Fruit fly (Drosophila melanogaster) whole organism, embryonic: ENCODE data around the gene corolla.

Source experiments
- Ada2b ChIP-seq: fragments of 200-800 bp; sonication (Bioruptor generic); IDR thresholded peaks from 2 replicates; pipeline ENCODE4 v1.3.6; 2022; ENCODE audit warnings: missing biosample characterization, missing genetic modification characterization
- Antp ChIP-seq: fragments of 200-800 bp; sonication (Bioruptor generic); optimal IDR thresholded peaks from 3 replicates; lab custom pipeline; 2016; ENCODE audit warnings: missing biosample characterization, missing genetic modification characterization
- Asciz ChIP-seq: fragments of 200-800 bp; sonication (Bioruptor generic); optimal IDR thresholded peaks from 2 replicates; lab custom pipeline; 2017; ENCODE audit warnings: missing biosample characterization, mild to moderate bottlenecking, missing genetic modification characterization, missing genetic modification reagents
- Blimp-1 ChIP-seq: fragments of 200-800 bp; sonication (Bioruptor generic); optimal IDR thresholded peaks from 3 replicates; lab custom pipeline; 2018; ENCODE audit warnings: missing biosample characterization, missing genetic modification characterization, mild to moderate bottlenecking, moderate library complexity, missing genetic modification reagents
- CG10462 ChIP-seq: fragments of 200-800 bp; sonication (Bioruptor generic); optimal IDR thresholded peaks from 2 replicates; lab custom pipeline; 2016; ENCODE audit warnings: missing biosample characterization, missing genetic modification characterization
- CG10543 ChIP-seq: fragments of 200-800 bp; sonication (Bioruptor generic); optimal IDR thresholded peaks from 3 replicates; lab custom pipeline; 2017; ENCODE audit warnings: missing biosample characterization, mild to moderate bottlenecking, missing genetic modification characterization, moderate library complexity
- CG11247 ChIP-seq: fragments of 200-800 bp; sonication (Bioruptor generic); IDR thresholded peaks from 2 replicates; pipeline ENCODE4 v1.3.6; 2022; ENCODE audit warnings: missing biosample characterization, missing genetic modification characterization
- CG11723 ChIP-seq: fragments of 200-800 bp; sonication (Bioruptor generic); optimal IDR thresholded peaks from 2 replicates; lab custom pipeline; 2017; ENCODE audit warnings: missing biosample characterization, mild to moderate bottlenecking, missing genetic modification characterization
- CG12391 ChIP-seq: fragments of 200-800 bp; sonication (Bioruptor generic); optimal IDR thresholded peaks from 3 replicates; lab custom pipeline; 2018; ENCODE audit warnings: missing biosample characterization, mild to moderate bottlenecking, missing genetic modification characterization, moderate library complexity
- CG13775 ChIP-seq: fragments of 200-800 bp; sonication (Bioruptor generic); optimal IDR thresholded peaks from 3 replicates; lab custom pipeline; 2017; ENCODE audit warnings: missing biosample characterization, mild to moderate bottlenecking, missing genetic modification characterization
- CG15514 ChIP-seq: fragments of 200-800 bp; sonication (Bioruptor generic); optimal IDR thresholded peaks from 3 replicates; lab custom pipeline; 2017; ENCODE audit warnings: missing biosample characterization, missing genetic modification characterization, mild to moderate bottlenecking, moderate library complexity, missing genetic modification reagents
- CG17361 ChIP-seq: fragments of 200-800 bp; sonication (Bioruptor generic); IDR thresholded peaks from 3 replicates; pipeline ENCODE4 v1.3.6; 2022; ENCODE audit warnings: missing biosample characterization, missing genetic modification characterization
- CG17912 ChIP-seq: fragments of 200-800 bp; sonication (Bioruptor generic); optimal IDR thresholded peaks from 2 replicates; lab custom pipeline; 2018; ENCODE audit warnings: missing biosample characterization, mild to moderate bottlenecking, missing genetic modification characterization
- CG18476 ChIP-seq: fragments of 200-800 bp; sonication (Bioruptor generic); optimal IDR thresholded peaks from 2 replicates; lab custom pipeline; 2016; ENCODE audit warnings: missing biosample characterization, mild to moderate bottlenecking, missing genetic modification characterization
- CG4424 ChIP-seq: fragments of 200-800 bp; sonication (Bioruptor generic); optimal IDR thresholded peaks from 3 replicates; lab custom pipeline; 2016; ENCODE audit warnings: missing biosample characterization, missing genetic modification characterization
- CG5953 ChIP-seq: fragments of 200-800 bp; sonication (Bioruptor generic); IDR thresholded peaks from 2 replicates; pipeline ENCODE4 v1.3.6; 2022; ENCODE audit warnings: missing biosample characterization, missing genetic modification characterization
- CG8765 ChIP-seq: fragments of 200-800 bp; sonication (Bioruptor generic); IDR thresholded peaks from 2 replicates; pipeline ENCODE4 v1.3.6; 2022; ENCODE audit warnings: missing biosample characterization, missing genetic modification characterization
- CrebB ChIP-seq: fragments of 200-800 bp; sonication (Bioruptor generic); optimal IDR thresholded peaks from 3 replicates; lab custom pipeline; 2018; ENCODE audit warnings: missing biosample characterization, mild to moderate bottlenecking, missing genetic modification characterization
- Dek ChIP-seq: fragments of 200-800 bp; sonication (Bioruptor generic); optimal IDR thresholded peaks from 3 replicates; lab custom pipeline; 2019; ENCODE audit warnings: missing biosample characterization, mild to moderate bottlenecking, missing genetic modification characterization, moderate library complexity
- Dip3 ChIP-seq: fragments of 200-800 bp; sonication (Bioruptor generic); optimal IDR thresholded peaks from 3 replicates; lab custom pipeline; 2016; ENCODE audit warnings: missing biosample characterization, missing genetic modification characterization
- Elba2 ChIP-seq: fragments of 200-800 bp; sonication (Bioruptor generic); optimal IDR thresholded peaks from 3 replicates; lab custom pipeline; 2016; ENCODE audit warnings: missing biosample characterization, missing genetic modification characterization
- Ets65A ChIP-seq: fragments of 200-800 bp; sonication (Bioruptor generic); peaks from one replicate; lab custom pipeline; 2016; ENCODE audit warnings: missing biosample characterization, missing genetic modification characterization
- MBD-R2 ChIP-seq: fragments of 200-800 bp; sonication (Bioruptor generic); IDR thresholded peaks from 2 replicates; pipeline ENCODE4 v1.3.6; 2022; ENCODE audit warnings: missing biosample characterization, missing genetic modification characterization
- Mes4 ChIP-seq: fragments of 200-800 bp; sonication (Bioruptor generic); optimal IDR thresholded peaks from 2 replicates; lab custom pipeline; 2016; ENCODE audit warnings: missing biosample characterization, missing genetic modification characterization
- Nf-YC ChIP-seq: fragments of 200-800 bp; optimal IDR thresholded peaks from 3 replicates; lab custom pipeline; 2019; ENCODE audit warnings: missing biosample characterization, mild to moderate bottlenecking, missing genetic modification characterization, moderate library complexity
- Rx ChIP-seq: fragments of 200-800 bp; sonication (Bioruptor generic); IDR thresholded peaks from 2 replicates; pipeline ENCODE4 v1.3.6; 2022; ENCODE audit warnings: missing biosample characterization, missing genetic modification characterization
- Sin3A ChIP-seq: fragments of >200 bp; optimal IDR thresholded peaks from 2 replicates; lab custom pipeline; 2018
- Stat92E ChIP-seq, 3 experiments: fragments of >200 bp in 2 of 3; fragments of 200-800 bp in 1 of 3; sonication (Bioruptor generic) in 1 of 3; optimal IDR thresholded peaks; 2 replicates each; lab custom pipeline; 2017 to 2019; ENCODE audit warnings: missing biosample characterization in 3 of 3, missing genetic modification characterization in 3 of 3, mild to moderate bottlenecking in 1 of 3, moderate library complexity in 1 of 3
- Xrp1 ChIP-seq: fragments of 200-800 bp; sonication (Bioruptor generic); IDR thresholded peaks from 2 replicates; pipeline ENCODE4 v1.3.6; 2022; ENCODE audit warnings: missing biosample characterization, missing genetic modification characterization
- ase ChIP-seq: fragments of 200-800 bp; sonication (Bioruptor generic); IDR thresholded peaks from 3 replicates; pipeline ENCODE4 v1.3.6; 2022; ENCODE audit warnings: missing biosample characterization, missing genetic modification characterization
- cad ChIP-seq: fragments of >200 bp; optimal IDR thresholded peaks from 2 replicates; lab custom pipeline; 2017; ENCODE audit warnings: missing biosample characterization, missing genetic modification characterization
- cas ChIP-seq: fragments of 200-800 bp; sonication (Bioruptor generic); IDR thresholded peaks from 2 replicates; pipeline ENCODE4 v1.3.6; 2022; ENCODE audit warnings: missing biosample characterization, missing genetic modification characterization
- cato ChIP-seq: fragments of 200-800 bp; sonication (Bioruptor generic); optimal IDR thresholded peaks from 2 replicates; lab custom pipeline; 2016; ENCODE audit warnings: missing biosample characterization, missing genetic modification characterization, borderline replicate concordance
- chinmo ChIP-seq: fragments of 200-800 bp; sonication (Bioruptor generic); IDR thresholded peaks from 4 replicates; pipeline ENCODE4 v1.3.6; 2022; ENCODE audit warnings: missing biosample characterization, missing genetic modification characterization; ENCODE audit not compliant: partially characterized antibody
- chn ChIP-seq: fragments of 200-800 bp; sonication (Bioruptor generic); optimal IDR thresholded peaks from 2 replicates; lab custom pipeline; 2016; ENCODE audit warnings: missing biosample characterization, missing genetic modification characterization
- danr ChIP-seq: fragments of 200-800 bp; sonication (Bioruptor generic); IDR thresholded peaks from 2 replicates; pipeline ENCODE4 v1.3.6; 2022; ENCODE audit warnings: missing biosample characterization, missing genetic modification characterization
- dati ChIP-seq: fragments of 200-800 bp; sonication (Bioruptor generic); IDR thresholded peaks from 2 replicates; pipeline ENCODE4 v1.3.6; 2022; ENCODE audit warnings: missing biosample characterization, missing genetic modification characterization
- fd102C ChIP-seq: fragments of 200-800 bp; sonication (Bioruptor generic); optimal IDR thresholded peaks from 2 replicates; lab custom pipeline; 2018; ENCODE audit warnings: missing biosample characterization, mild to moderate bottlenecking, missing genetic modification characterization, moderate library complexity
- fru ChIP-seq: fragments of >200 bp; optimal IDR thresholded peaks from 2 replicates; lab custom pipeline; 2017
- gem ChIP-seq: fragments of 200-800 bp; sonication (Bioruptor generic); optimal IDR thresholded peaks from 2 replicates; lab custom pipeline; 2019; ENCODE audit warnings: missing biosample characterization, mild to moderate bottlenecking, missing genetic modification characterization, moderate library complexity
- gsb-n ChIP-seq: fragments of 200-800 bp; sonication (Bioruptor generic); optimal IDR thresholded peaks from 3 replicates; lab custom pipeline; 2018; ENCODE audit warnings: missing biosample characterization, mild to moderate bottlenecking, missing genetic modification characterization
- jumu ChIP-seq: fragments of 200-800 bp; sonication (Bioruptor generic); optimal IDR thresholded peaks from 3 replicates; lab custom pipeline; 2016; ENCODE audit warnings: missing biosample characterization, missing genetic modification characterization
- ken ChIP-seq: fragments of 200-800 bp; sonication (Bioruptor generic); IDR thresholded peaks from 3 replicates; pipeline ENCODE4 v1.3.6; 2022; ENCODE audit warnings: missing biosample characterization, missing genetic modification characterization
- nom ChIP-seq: fragments of 200-800 bp; sonication (Bioruptor generic); optimal IDR thresholded peaks from 2 replicates; lab custom pipeline; 2017; ENCODE audit warnings: missing biosample characterization, missing genetic modification characterization, mild to moderate bottlenecking, moderate library complexity, missing genetic modification reagents
- oc ChIP-seq: fragments of 200-800 bp; sonication (Bioruptor generic); optimal IDR thresholded peaks from 2 replicates; lab custom pipeline; 2018; ENCODE audit warnings: missing biosample characterization, mild to moderate bottlenecking, missing genetic modification characterization, moderate library complexity
- odd ChIP-seq: fragments of 200-800 bp; sonication (Bioruptor generic); optimal IDR thresholded peaks from 2 replicates; lab custom pipeline; 2017; ENCODE audit warnings: missing biosample characterization, mild to moderate bottlenecking, missing genetic modification characterization
- repo ChIP-seq: fragments of 200-800 bp; sonication (Bioruptor generic); optimal IDR thresholded peaks from 2 replicates; lab custom pipeline; 2016; ENCODE audit warnings: missing biosample characterization, missing genetic modification characterization
- scrt ChIP-seq: fragments of 200-800 bp; sonication (Bioruptor generic); optimal IDR thresholded peaks from 2 replicates; lab custom pipeline; 2018; ENCODE audit warnings: missing biosample characterization, mild to moderate bottlenecking, missing genetic modification characterization, moderate library complexity
- sisA ChIP-seq: fragments of 200-800 bp; sonication (Bioruptor generic); IDR thresholded peaks from 2 replicates; pipeline ENCODE4 v1.3.6; 2022; ENCODE audit warnings: missing biosample characterization, missing genetic modification characterization
- so ChIP-seq: fragments of 200-800 bp; sonication (Bioruptor generic); IDR thresholded peaks from 3 replicates; pipeline ENCODE4 v1.3.6; 2022; ENCODE audit warnings: missing biosample characterization, missing genetic modification characterization
- tin ChIP-seq: fragments of 200-800 bp; sonication (Bioruptor generic); optimal IDR thresholded peaks from 3 replicates; lab custom pipeline; 2016; ENCODE audit warnings: missing biosample characterization, missing genetic modification characterization

Gene corolla

dm6 chrX:17658207-17659118 is 26.6 kb upstream of the corolla start (continued):
- TF ChIP-seq CG11247 (GFP tag; lab: Robert Waterston, UW) (no peak), cato (GFP tag; lab: Kevin White, UChicago) (no peak), so (GFP tag; lab: Robert Waterston, UW) (0 out of 3 replicates have a peak, but pooled peaks have one; percentile 32), fru (no peak), cas (no peak), CG12391 (no peak), CG10462 (no peak), CG18476 (GFP tag; lab: Kevin White, UChicago) (no peak), cad (no peak), CG11723 (GFP tag; lab: Kevin White, UChicago) (no peak), repo (GFP tag; lab: Kevin White, UChicago) (no peak), jumu (GFP tag; lab: Kevin White, UChicago) (no peak), CG13775 (no peak), gem (tag; lab: Kevin White, UChicago) (no peak), Elba2 (no peak), Blimp-1 (GFP tag; lab: Kevin White, UChicago) (no peak), CG5953 (GFP tag; lab: Robert Waterston, UW) (no peak), fd102C (GFP tag; lab: Kevin White, UChicago) (no peak), CrebB (tag; lab: Kevin White, UChicago) (no peak), tin (GFP tag; lab: Kevin White, UChicago) (no peak), Ets65A (GFP tag; lab: Kevin White, UChicago) (no peak), CG10543 (GFP tag; lab: Kevin White, UChicago) (no peak), Antp (no peak), gsb-n (no peak), chinmo (0 out of 4 replicates have a peak, but pooled peaks have one; percentile 66), CG4424 (GFP tag; lab: Kevin White, UChicago) (no peak), MBD-R2 (no peak), Asciz (GFP tag; lab: Kevin White, UChicago) (no peak), oc (tag; lab: Kevin White, UChicago) (peak; percentile 30), Stat92E (GFP tag; optimal IDR thresholded peaks at IDR 0.05; lab: Kevin White, UChicago) (no peak), dati (GFP tag; lab: Robert Waterston, UW) (no peak), scrt (GFP tag; lab: Kevin White, UChicago) (no peak), Rx (GFP tag; lab: Robert Waterston, UW) (no peak), CG17912 (GFP tag; lab: Kevin White, UChicago) (no peak), Nf-YC (peak; percentile 4), danr (no peak), Ada2b (GFP tag; lab: Robert Waterston, UW) (no peak), odd (GFP tag; lab: Kevin White, UChicago) (no peak), nom (no peak), CG8765 (GFP tag; lab: Robert Waterston, UW) (no peak), Dek (tag; lab: Kevin White, UChicago) (no peak), ase (no peak), sisA (GFP tag; lab: Robert Waterston, UW) (no peak), Mes4 (GFP tag; lab: Kevin White, UChicago) (no peak), ken (no peak), Xrp1 (GFP tag; lab: Robert Waterston, UW) (no peak), CG17361 (GFP tag; lab: Robert Waterston, UW) (no peak), Sin3A (lab: Kevin White, UChicago) (no peak), CG15514 (GFP tag; lab: Kevin White, UChicago) (no peak), Dip3 (GFP tag; lab: Kevin White, UChicago) (no peak), chn (GFP tag; lab: Kevin White, UChicago) (no peak)
